Fruit fly (Drosophila melanogaster): Measurements from ENCODE around the gene Zmynd8.

Zmynd8 gene

dm6 chr3R:31706895-31707238, 37.6 kb downstream of the Zmynd8 start:
- TF ChIP-seq CrebA (GFP tag; optimal IDR thresholded peaks at IDR 0.05; ENCODE audit: borderline replicate concordance), result no peak

DNA sequence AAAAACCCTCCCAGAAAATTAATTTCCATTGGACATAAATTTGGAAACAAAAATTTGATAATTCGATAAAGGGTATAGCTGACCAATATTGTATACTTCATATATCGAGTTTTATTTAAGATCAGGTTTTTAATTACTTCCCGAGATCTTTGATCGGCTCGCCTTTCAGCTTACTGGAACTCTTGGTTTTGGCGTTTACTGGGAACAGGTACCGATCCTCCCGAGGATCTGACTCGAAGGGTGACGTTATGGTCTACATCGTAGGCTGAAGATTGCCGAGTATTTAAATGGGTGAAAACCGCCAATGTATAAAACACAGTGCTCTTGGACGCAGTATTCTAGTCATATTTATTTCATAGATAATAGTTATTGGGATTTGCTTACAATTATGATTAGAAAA, 39.0 kb downstream of the Zmynd8 start, which contains the start of gene CG42693:
TSS of gene CG42693 (minus strand) at position 101 of the 400 bp plus-strand sequence.
- TF ChIP-seq pan (optimal IDR thresholded peaks at IDR 0.05) (no peak), ey (GFP tag; optimal IDR thresholded peaks at IDR 0.05) (no peak), br (GFP tag; optimal IDR thresholded peaks at IDR 0.05) (no peak), OdsH (GFP tag; optimal IDR thresholded peaks at IDR 0.05) (no peak), usp (GFP tag; optimal IDR thresholded peaks at IDR 0.05) (no peak), Sp1 (GFP tag; optimal IDR thresholded peaks at IDR 0.05) (no peak), Dif (GFP tag; optimal IDR thresholded peaks at IDR 0.05; ENCODE audit: partially characterized antibody) (no peak), dsf (GFP tag; optimal IDR thresholded peaks at IDR 0.05; ENCODE audit: borderline replicate concordance) (no peak), Rel (GFP tag; optimal IDR thresholded peaks at IDR 0.05) (no peak), Rel (tag; optimal IDR thresholded peaks at IDR 0.05) (no peak)

- peak; percentile 0 for TF ChIP-seq Sp1 (GFP tag; optimal IDR thresholded peaks at IDR 0.05)
- TF ChIP-seq Rel (GFP tag; optimal IDR thresholded peaks at IDR 0.05), result no peak
- TF ChIP-seq Rel (tag; optimal IDR thresholded peaks at IDR 0.05), result no peak
- peak; percentile 40 for TF ChIP-seq HLH106 (tag; optimal IDR thresholded peaks at IDR 0.05)
- TF ChIP-seq h (GFP tag; optimal IDR thresholded peaks at IDR 0.05), result peak; percentile 54
- no peak for TF ChIP-seq jim (GFP tag; optimal IDR thresholded peaks at IDR 0.05)
- peak; percentile 35 for TF ChIP-seq ey (GFP tag; optimal IDR thresholded peaks at IDR 0.05)
- TF ChIP-seq foxo (GFP tag; optimal IDR thresholded peaks at IDR 0.05), result peak in 1 of 2 experiments; percentile 49
- peak; percentile 39 for TF ChIP-seq rgr (GFP tag; optimal IDR thresholded peaks at IDR 0.05)
- no peak for TF ChIP-seq br (GFP tag; optimal IDR thresholded peaks at IDR 0.05)
- TF ChIP-seq CrebA (GFP tag; optimal IDR thresholded peaks at IDR 0.05; ENCODE audit: borderline replicate concordance), result no peak
- peak; percentile 22 for TF ChIP-seq fru (GFP tag; optimal IDR thresholded peaks at IDR 0.05)
Observed at dm6 chr3R:31709142-31709541, 39.9 kb downstream of the Zmynd8 start.

dm6 chr3R:31709769-31710168, 40.5 kb downstream of the Zmynd8 start:
- no peak for TF ChIP-seq Dif (GFP tag; optimal IDR thresholded peaks at IDR 0.05; ENCODE audit: partially characterized antibody)

- TF ChIP-seq dsf (GFP tag; optimal IDR thresholded peaks at IDR 0.05; ENCODE audit: borderline replicate concordance), result no peak
- TF ChIP-seq Jra (GFP tag; optimal IDR thresholded peaks at IDR 0.05), result no peak
- TF ChIP-seq Vsx2 (GFP tag; optimal IDR thresholded peaks at IDR 0.05; ENCODE audit: partially characterized antibody), result no peak
- no peak for TF ChIP-seq GATAd (GFP tag; optimal IDR thresholded peaks at IDR 0.05)
- no peak for TF ChIP-seq OdsH (GFP tag; optimal IDR thresholded peaks at IDR 0.05)
- TF ChIP-seq psq (GFP tag; optimal IDR thresholded peaks at IDR 0.05), result no peak
- no peak for TF ChIP-seq sv (GFP tag; optimal IDR thresholded peaks at IDR 0.05)
- TF ChIP-seq woc (GFP tag; optimal IDR thresholded peaks at IDR 0.05), result no peak
- no peak for TF ChIP-seq Abd-B (GFP tag; optimal IDR thresholded peaks at IDR 0.05)
- TF ChIP-seq ey (GFP tag; optimal IDR thresholded peaks at IDR 0.05), result no peak
- no peak for TF ChIP-seq N (GFP tag; optimal IDR thresholded peaks at IDR 0.05)
- TF ChIP-seq CrebA (GFP tag; optimal IDR thresholded peaks at IDR 0.05; ENCODE audit: borderline replicate concordance), result no peak
Observed at dm6 chr3R:31711270-31712029, 42.2 kb downstream of the Zmynd8 start.

DNA sequence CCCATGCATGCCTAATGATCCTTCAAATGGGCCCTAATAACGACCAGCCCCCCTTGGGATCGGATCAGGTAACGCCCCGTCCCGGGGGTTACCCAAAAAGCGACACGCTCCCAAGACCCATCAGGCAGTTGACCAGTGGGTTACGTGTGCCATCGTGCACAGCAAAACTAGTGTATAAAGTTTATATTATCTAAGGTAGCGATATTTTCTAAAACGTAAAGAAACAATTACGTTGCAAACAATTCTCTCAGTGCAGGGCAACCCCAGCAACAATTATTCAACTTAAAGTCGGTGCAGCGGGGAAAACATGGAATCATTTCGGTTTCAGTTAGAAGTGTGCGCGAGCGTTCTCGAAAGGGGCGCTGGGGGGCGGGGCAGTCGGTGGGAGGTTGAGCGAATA, 43.3 kb downstream of the Zmynd8 start:
- TF ChIP-seq Dif (GFP tag; optimal IDR thresholded peaks at IDR 0.05; ENCODE audit: partially characterized antibody) (no peak), CrebA (GFP tag; optimal IDR thresholded peaks at IDR 0.05; ENCODE audit: borderline replicate concordance) (no peak), Sp1 (GFP tag; optimal IDR thresholded peaks at IDR 0.05) (no peak), CG32264 (GFP tag; optimal IDR thresholded peaks at IDR 0.05) (no peak), Rel (GFP tag; optimal IDR thresholded peaks at IDR 0.05) (no peak), Rel (tag; optimal IDR thresholded peaks at IDR 0.05) (peak; percentile 22), Hnf4 (GFP tag; optimal IDR thresholded peaks at IDR 0.05) (no peak)

All from whole organism, wandering third instar larva.